Fruit fly (Drosophila melanogaster) whole organism: ENCODE measurements around the gene CG12608.

Experiments
- Dll ChIP-seq: fragments of >200 bp; optimal IDR thresholded peaks from 2 replicates; lab custom pipeline; 2017
- EcR ChIP-seq, 2 experiments: fragments of >200 bp; optimal IDR thresholded peaks; 2 replicates each; lab custom pipeline; 2017; ENCODE audit warnings: missing biosample characterization in 2 of 2, missing genetic modification characterization in 2 of 2, missing genetic modification reagents in 2 of 2
- pan ChIP-seq: fragments of >200 bp; optimal IDR thresholded peaks from 2 replicates; lab custom pipeline; 2017
- psq ChIP-seq: fragments of >200 bp; optimal IDR thresholded peaks from 2 replicates; lab custom pipeline; 2017
- usp ChIP-seq: fragments of >200 bp; optimal IDR thresholded peaks from 2 replicates; lab custom pipeline; 2017; ENCODE audit warnings: missing biosample characterization, missing genetic modification characterization, mixed read lengths

DNA sequence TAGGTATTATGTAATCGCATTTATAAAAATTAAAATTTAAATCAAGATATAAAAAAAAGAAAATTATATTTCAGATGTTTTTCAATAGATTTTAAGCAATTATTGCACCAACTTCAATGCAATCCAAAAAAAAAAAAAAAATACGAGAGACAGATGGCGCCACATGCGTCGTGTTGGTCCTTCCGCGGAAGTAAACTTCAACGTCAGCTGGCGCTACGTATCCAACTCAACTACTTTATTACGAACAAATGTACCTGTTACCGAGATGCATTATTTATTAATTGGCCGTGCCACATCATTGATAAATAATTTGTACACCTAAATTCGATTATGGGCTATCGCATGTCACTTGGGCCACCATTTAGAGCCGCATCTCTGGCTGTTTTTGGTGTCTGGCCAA lies 9.2 kb upstream of the CG12608 start:
- TF ChIP-seq psq = no peak
- no peak for TF ChIP-seq pan (lab: Kevin White, UChicago)
- TF ChIP-seq usp (GFP tag; lab: Kevin White, UChicago) = no peak
- no peak for TF ChIP-seq Dll (lab: Kevin White, UChicago)
- TF ChIP-seq EcR (GFP tag; optimal IDR thresholded peaks at IDR 0.05; lab: Kevin White, UChicago) = no peak
